Worm (Caenorhabditis elegans) whole organism, L2 larva: ENCODE data around the gene D1044.1.
A peak's percentile ranks its signal among the peaks of the same experiment; 100 is the strongest.

Experiments
- R02D3.7 ChIP-seq: fragments of 150-350 bp; optimal IDR thresholded peaks from 2 replicates; lab custom pipeline; 2014; ENCODE audit warnings: missing biosample characterization, missing genetic modification characterization
- Y55F3AM.14 ChIP-seq: fragments of 200-800 bp; sonication (Bioruptor generic); optimal IDR thresholded peaks from 2 replicates; lab custom pipeline; 2018; ENCODE audit warnings: mild to moderate bottlenecking, missing genetic modification characterization, missing compliant biosample characterization
- aly-2 ChIP-seq: fragments of 150-350 bp; optimal IDR thresholded peaks from 2 replicates; lab custom pipeline; 2014; ENCODE audit warnings: missing biosample characterization, missing genetic modification characterization
- ama-1 ChIP-seq: fragments of 150-350 bp; optimal IDR thresholded peaks from 2 replicates; lab custom pipeline; 2018; ENCODE audit warnings: inconsistent platforms
- ceh-82 ChIP-seq: fragments of 150-350 bp; optimal IDR thresholded peaks from 2 replicates; lab custom pipeline; 2014; ENCODE audit warnings: missing biosample characterization, missing genetic modification characterization
- egl-27 ChIP-seq: sonication (generic microtip); optimal IDR thresholded peaks from 3 replicates; lab custom pipeline; 2017; ENCODE audit warnings: missing biosample characterization, missing genetic modification reagents, missing genetic modification characterization
- elt-1 ChIP-seq: fragments of 150-350 bp; optimal IDR thresholded peaks from 2 replicates; lab custom pipeline; 2014; ENCODE audit warnings: missing biosample characterization, missing genetic modification characterization
- lin-11 ChIP-seq: fragments of 150-350 bp; sonication (generic microtip); optimal IDR thresholded peaks from 2 replicates; lab custom pipeline; 2014; ENCODE audit warnings: missing biosample characterization, missing genetic modification characterization, inconsistent platforms, mixed read lengths
- lin-39 ChIP-seq: fragments of 150-350 bp; optimal IDR thresholded peaks from 2 replicates; lab custom pipeline; 2014; ENCODE audit warnings: missing biosample characterization, missing genetic modification reagents, missing genetic modification characterization
- mdl-1 ChIP-seq, 2 experiments: fragments of 150-350 bp in 1 of 2; sonication (generic microtip) in 1 of 2; optimal IDR thresholded peaks; 2 replicates each; lab custom pipeline; 2017; ENCODE audit warnings: missing biosample characterization in 2 of 2, missing genetic modification characterization in 2 of 2
- snpc-4 ChIP-seq: fragments of 150-350 bp; optimal IDR thresholded peaks from 2 replicates; lab custom pipeline; 2014; ENCODE audit warnings: missing biosample characterization, missing genetic modification characterization
- unc-55 ChIP-seq: fragments of 150-350 bp; sonication (generic microtip); optimal IDR thresholded peaks from 3 replicates; lab custom pipeline; 2014; ENCODE audit warnings: missing biosample characterization, missing genetic modification reagents, missing genetic modification characterization
- ztf-11 ChIP-seq: sonication (generic microtip); optimal IDR thresholded peaks from 2 replicates; lab custom pipeline; 2017; ENCODE audit warnings: missing biosample characterization, missing genetic modification characterization
- ztf-4 ChIP-seq: fragments of 150-350 bp; optimal IDR thresholded peaks from 2 replicates; lab custom pipeline; 2014; ENCODE audit warnings: missing biosample characterization, missing genetic modification characterization

- TF ChIP-seq R02D3.7 (no peak), ztf-11 (no peak), lin-39 (tag; lab: Kevin White, UChicago) (no peak), ceh-82 (tag; lab: Kevin White, UChicago) (no peak), lin-11 (tag; lab: Kevin White, UChicago) (peak; percentile 58), mdl-1 (tag; optimal IDR thresholded peaks at IDR 0.05; lab: Kevin White, UChicago) (no peak), snpc-4 (tag; lab: Kevin White, UChicago) (peak; percentile 47), ztf-4 (tag; lab: Kevin White, UChicago) (peak; percentile 56), egl-27 (tag; lab: Kevin White, UChicago) (no peak), unc-55 (GFP tag; lab: Kevin White, UChicago) (peak; percentile 77), elt-1 (tag; lab: Kevin White, UChicago) (no peak), aly-2 (tag; lab: Kevin White, UChicago) (no peak), ama-1 (lab: Kevin White, UChicago) (no peak), Y55F3AM.14 (GFP tag; lab: Kevin White, UChicago) (no peak)
Measured at ce11 chrIII:5554884-5555500, 10.9 kb downstream of the D1044.1 start, which contains the start of the genes nmad-1 and hach-1.
